Worm (Caenorhabditis elegans) whole organism, L1 larva: ENCODE measurements around the gene tpst-1.

ENCODE experiments used
- ama-1 ChIP-seq: fragments of 150-350 bp; optimal IDR thresholded peaks from 2 replicates; lab custom pipeline; 2014
- ceh-90 ChIP-seq: sonication (generic microtip); optimal IDR thresholded peaks from 2 replicates; lab custom pipeline; 2016; ENCODE audit warnings: missing genetic modification characterization, missing compliant biosample characterization
- jun-1 ChIP-seq: fragments of 150-350 bp; optimal IDR thresholded peaks from 2 replicates; lab custom pipeline; 2014; ENCODE audit warnings: missing biosample characterization, missing genetic modification reagents, missing genetic modification characterization
- lin-13 ChIP-seq: fragments of 150-350 bp; optimal IDR thresholded peaks from 2 replicates; lab custom pipeline; 2014; ENCODE audit warnings: missing biosample characterization, missing genetic modification reagents, missing genetic modification characterization
- lin-14 ChIP-seq: fragments of 200-800 bp; sonication (Bioruptor generic); optimal IDR thresholded peaks from 2 replicates; lab custom pipeline; 2018; ENCODE audit warnings: mild to moderate bottlenecking, missing genetic modification characterization, moderate library complexity, missing compliant biosample characterization
- mdl-1 ChIP-seq, 2 experiments: fragments of 150-350 bp; optimal IDR thresholded peaks; 2 replicates each; lab custom pipeline; 2014 to 2017; ENCODE audit warnings: missing biosample characterization in 2 of 2, missing genetic modification characterization in 2 of 2, inconsistent platforms in 1 of 2
- nhr-28 ChIP-seq: fragments of 150-350 bp; optimal IDR thresholded peaks from 2 replicates; lab custom pipeline; 2014; ENCODE audit warnings: missing biosample characterization, missing genetic modification characterization
- nhr-76 ChIP-seq: sonication (generic microtip); optimal IDR thresholded peaks from 2 replicates; lab custom pipeline; 2017; ENCODE audit warnings: missing biosample characterization, missing genetic modification characterization
- pqm-1 ChIP-seq: sonication (generic microtip); optimal IDR thresholded peaks from 3 replicates; lab custom pipeline; 2017; ENCODE audit warnings: missing biosample characterization, missing genetic modification characterization
- snpc-4 ChIP-seq: fragments of 150-350 bp; optimal IDR thresholded peaks from 2 replicates; lab custom pipeline; 2014; ENCODE audit warnings: missing biosample characterization, missing genetic modification characterization
- unc-86 ChIP-seq: sonication (generic microtip); optimal IDR thresholded peaks from 2 replicates; lab custom pipeline; 2016; ENCODE audit warnings: missing genetic modification characterization, missing compliant biosample characterization
- ztf-4 ChIP-seq: fragments of 150-350 bp; optimal IDR thresholded peaks from 2 replicates; lab custom pipeline; 2014; ENCODE audit warnings: missing biosample characterization, missing genetic modification characterization

DNA sequence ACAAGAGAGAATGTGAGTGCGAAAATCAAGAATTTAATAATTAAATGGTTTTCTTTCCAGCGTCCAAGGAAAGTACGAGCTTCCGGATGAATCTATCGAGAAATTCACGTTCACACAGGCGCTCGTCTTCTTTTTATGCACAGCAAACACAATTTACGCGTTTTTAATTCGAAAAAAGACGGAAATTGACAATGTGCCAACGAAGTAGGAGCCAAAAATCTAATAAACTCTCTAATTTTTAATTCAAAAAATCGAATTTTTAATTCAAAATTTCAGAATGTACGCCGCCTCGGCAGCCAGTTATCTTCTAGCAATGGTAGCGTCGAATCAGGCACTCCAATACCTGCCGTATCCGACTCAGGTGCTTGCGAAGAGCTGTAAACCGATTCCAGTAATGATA, 49.6 kb upstream of the tpst-1 start:
- no peak for TF ChIP-seq lin-14
- no peak for TF ChIP-seq ztf-4 (tag; lab: Kevin White, UChicago)
- no peak for TF ChIP-seq unc-86 (tag; lab: Kevin White, UChicago)
- TF ChIP-seq mdl-1 (tag; optimal IDR thresholded peaks at IDR 0.05; lab: Kevin White, UChicago): no peak
- TF ChIP-seq snpc-4 (tag; lab: Kevin White, UChicago): no peak
- no peak for TF ChIP-seq nhr-28 (tag; lab: Kevin White, UChicago)
- TF ChIP-seq pqm-1 (tag; lab: Kevin White, UChicago): no peak
- TF ChIP-seq ama-1 (lab: Kevin White, UChicago): no peak
- no peak for TF ChIP-seq nhr-76 (tag; lab: Kevin White, UChicago)
- TF ChIP-seq ceh-90 (tag; lab: Kevin White, UChicago): no peak
- no peak for TF ChIP-seq lin-13 (GFP tag; lab: Kevin White, UChicago)
- no peak for TF ChIP-seq jun-1 (tag; lab: Kevin White, UChicago)
